Worm (Caenorhabditis elegans) whole organism, L3 larva: ENCODE results near the gene C49H3.4.

Experiments used
- ZK546.5 ChIP-seq: sonication (generic microtip); optimal IDR thresholded peaks from 2 replicates; lab custom pipeline; 2017; ENCODE audit warnings: missing biosample characterization, missing genetic modification characterization
- aly-2 ChIP-seq: fragments of 150-350 bp; optimal IDR thresholded peaks from 2 replicates; lab custom pipeline; 2014; ENCODE audit warnings: missing biosample characterization, missing genetic modification characterization
- ama-1 ChIP-seq: fragments of 150-350 bp; optimal IDR thresholded peaks from 2 replicates; lab custom pipeline; 2018
- ceh-16 ChIP-seq: sonication (generic microtip); optimal IDR thresholded peaks from 2 replicates; lab custom pipeline; 2017; ENCODE audit warnings: missing biosample characterization, missing genetic modification characterization
- egl-27 ChIP-seq: sonication (generic microtip); optimal IDR thresholded peaks from 4 replicates; lab custom pipeline; 2017; ENCODE audit warnings: missing biosample characterization, missing genetic modification reagents, missing genetic modification characterization
- elt-2 ChIP-seq: sonication (generic microtip); optimal IDR thresholded peaks from 2 replicates; lab custom pipeline; 2016; ENCODE audit warnings: missing genetic modification reagents, mild to moderate bottlenecking, missing genetic modification characterization, missing compliant biosample characterization
- elt-3 ChIP-seq, 3 experiments: fragments of 150-350 bp in 1 of 3; sonication (generic microtip) in 2 of 3; optimal IDR thresholded peaks; 2 replicates in 2 of 3; 4 replicates in 1 of 3; lab custom pipeline; 2014 to 2017; ENCODE audit warnings: missing biosample characterization in 3 of 3, missing genetic modification characterization in 3 of 3
- fkh-2 ChIP-seq: fragments of 150-350 bp; optimal IDR thresholded peaks from 2 replicates; lab custom pipeline; 2014; ENCODE audit warnings: missing biosample characterization, missing genetic modification reagents, missing genetic modification characterization
- lin-39 ChIP-seq: fragments of 150-350 bp; optimal IDR thresholded peaks from 2 replicates; lab custom pipeline; 2018; ENCODE audit warnings: missing biosample characterization, missing genetic modification reagents, missing genetic modification characterization
- nhr-12 ChIP-seq: fragments of 150-350 bp; optimal IDR thresholded peaks from 2 replicates; lab custom pipeline; 2014; ENCODE audit warnings: missing biosample characterization, missing genetic modification characterization
- pha-4 ChIP-seq: fragments of 150-350 bp; optimal IDR thresholded peaks from 2 replicates; lab custom pipeline; 2014; ENCODE audit warnings: missing biosample characterization, missing genetic modification reagents, missing genetic modification characterization
- sea-2 ChIP-seq: fragments of 150-350 bp; sonication (generic microtip); optimal IDR thresholded peaks from 4 replicates; lab custom pipeline; 2014; ENCODE audit warnings: missing biosample characterization, missing genetic modification reagents, missing genetic modification characterization
- skn-1 ChIP-seq: fragments of 150-350 bp; optimal IDR thresholded peaks from 2 replicates; lab custom pipeline; 2014; ENCODE audit warnings: missing biosample characterization, missing genetic modification characterization
- snpc-4 ChIP-seq: fragments of 150-350 bp; optimal IDR thresholded peaks from 2 replicates; lab custom pipeline; 2014; ENCODE audit warnings: missing biosample characterization, missing genetic modification characterization

- TF ChIP-seq fkh-2 (tag; lab: Kevin White, UChicago) (no peak), elt-3 (tag; optimal IDR thresholded peaks at IDR 0.05; lab: Kevin White, UChicago) (no peak), sea-2 (GFP tag; lab: Kevin White, UChicago) (no peak), ceh-16 (tag; lab: Kevin White, UChicago) (no peak), pha-4 (tag; lab: Kevin White, UChicago) (no peak), ZK546.5 (no peak), nhr-12 (tag; lab: Kevin White, UChicago) (no peak), skn-1 (tag; lab: Kevin White, UChicago) (no peak), ama-1 (lab: Kevin White, UChicago) (no peak), egl-27 (tag; lab: Kevin White, UChicago) (no peak), aly-2 (no peak), elt-2 (tag; lab: Kevin White, UChicago) (no peak), lin-39 (tag; lab: Kevin White, UChicago) (no peak), snpc-4 (tag; lab: Kevin White, UChicago) (no peak)
These were observed 2.8 kb downstream of the C49H3.4 start for ce11 chrIV:7917881-7918280.
